Worm (Caenorhabditis elegans) whole organism, L4 larva: ENCODE results near the gene got-2.2.

Source experiments
- F10B5.3 ChIP-seq: sonication (generic microtip); optimal IDR thresholded peaks from 2 replicates; lab custom pipeline; 2016; ENCODE audit warnings: mild to moderate bottlenecking, missing genetic modification characterization, missing compliant biosample characterization
- F26F4.8 ChIP-seq: fragments of 200-800 bp; sonication (Bioruptor generic); conservative IDR thresholded peaks from 2 replicates; pipeline ENCODE4 v1.3.6; 2022; ENCODE audit warnings: missing genetic modification characterization, missing compliant biosample characterization
- F44E2.7 ChIP-seq: fragments of 200-800 bp; sonication (Bioruptor generic); IDR thresholded peaks from 2 replicates; pipeline ENCODE4 v2.1.2; 2022; ENCODE audit warnings: missing genetic modification characterization, missing compliant biosample characterization
- F49E8.2 ChIP-seq: sonication (generic microtip); optimal IDR thresholded peaks from 2 replicates; lab custom pipeline; 2016; ENCODE audit warnings: missing compliant biosample characterization, mild to moderate bottlenecking, missing genetic modification characterization, borderline replicate concordance
- Y105C5A.15 ChIP-seq: fragments of 200-800 bp; sonication (Bioruptor generic); IDR thresholded peaks from 2 replicates; pipeline ENCODE4 v1.3.6; 2022; ENCODE audit warnings: missing genetic modification characterization, missing compliant biosample characterization
- Y48G9A.11 ChIP-seq: fragments of 200-800 bp; sonication (Bioruptor generic); IDR thresholded peaks from 2 replicates; pipeline ENCODE4 v1.3.6; 2022; ENCODE audit warnings: missing genetic modification reagents, missing genetic modification characterization, missing compliant biosample characterization
- aha-1 ChIP-seq: fragments of 150-350 bp; peaks from one replicate; lab custom pipeline; 2014; ENCODE audit warnings: missing biosample characterization, missing genetic modification characterization
- aly-2 ChIP-seq: sonication (generic microtip); optimal IDR thresholded peaks from 2 replicates; lab custom pipeline; 2018; ENCODE audit warnings: missing biosample characterization, missing genetic modification characterization
- arid-1 ChIP-seq: fragments of 200-800 bp; sonication (Bioruptor generic); conservative IDR thresholded peaks from 2 replicates; pipeline ENCODE4 v1.3.6; 2022; ENCODE audit warnings: missing genetic modification reagents, missing genetic modification characterization, missing compliant biosample characterization
- attf-4 ChIP-seq: sonication (generic microtip); optimal IDR thresholded peaks from 3 replicates; lab custom pipeline; 2017; ENCODE audit warnings: missing biosample characterization, missing genetic modification characterization
- ceh-20 ChIP-seq: fragments of 200-800 bp; sonication (Bioruptor generic); IDR thresholded peaks from 2 replicates; pipeline ENCODE4 v1.3.6; 2022; ENCODE audit warnings: missing genetic modification reagents, missing genetic modification characterization, missing compliant biosample characterization
- ceh-28 ChIP-seq: fragments of 150-350 bp; optimal IDR thresholded peaks from 2 replicates; lab custom pipeline; 2014; ENCODE audit warnings: missing biosample characterization, missing genetic modification reagents, missing genetic modification characterization
- ceh-44 ChIP-seq: fragments of 200-800 bp; sonication (Bioruptor generic); IDR thresholded peaks from 2 replicates; pipeline ENCODE4 v1.3.6; 2022; ENCODE audit warnings: missing genetic modification reagents, missing genetic modification characterization, missing compliant biosample characterization
- ces-1 ChIP-seq: fragments of 150-350 bp; sonication (generic microtip); optimal IDR thresholded peaks from 4 replicates; lab custom pipeline; 2014; ENCODE audit warnings: missing biosample characterization, missing genetic modification reagents, missing genetic modification characterization
- cey-2 ChIP-seq: sonication (generic microtip); optimal IDR thresholded peaks from 3 replicates; lab custom pipeline; 2017; ENCODE audit warnings: missing genetic modification characterization, mild to moderate bottlenecking, missing compliant biosample characterization, antibody characterized with exemption, borderline replicate concordance; ENCODE audit not compliant: insufficient read depth
- daf-12 ChIP-seq: fragments of 150-350 bp; optimal IDR thresholded peaks from 2 replicates; lab custom pipeline; 2014; ENCODE audit warnings: missing biosample characterization, missing genetic modification reagents, missing genetic modification characterization
- daf-16 ChIP-seq, 3 experiments: sonication (generic microtip); optimal IDR thresholded peaks; 2 replicates each; lab custom pipeline; 2016 to 2017; ENCODE audit warnings: missing genetic modification characterization in 3 of 3, missing genetic modification reagents in 3 of 3, mild to moderate bottlenecking in 2 of 3, missing compliant biosample characterization in 2 of 3, missing biosample characterization in 1 of 3, moderate library complexity in 1 of 3
- dmd-8 ChIP-seq: fragments of 200-800 bp; sonication (Bioruptor generic); IDR thresholded peaks from 2 replicates; pipeline ENCODE4 v1.3.6; 2022; ENCODE audit warnings: missing genetic modification characterization, missing compliant biosample characterization
- dve-1 ChIP-seq: sonication (generic microtip); optimal IDR thresholded peaks from 2 replicates; lab custom pipeline; 2017; ENCODE audit warnings: antibody characterized with exemption, mild to moderate bottlenecking, missing genetic modification characterization, missing compliant biosample characterization; ENCODE audit not compliant: insufficient read depth
- egl-27 ChIP-seq: sonication (generic microtip); optimal IDR thresholded peaks from 3 replicates; lab custom pipeline; 2017; ENCODE audit warnings: missing biosample characterization, missing genetic modification reagents, missing genetic modification characterization
- fkh-10 ChIP-seq: fragments of 150-350 bp; optimal IDR thresholded peaks from 2 replicates; lab custom pipeline; 2014; ENCODE audit warnings: missing biosample characterization, missing genetic modification reagents, missing genetic modification characterization
- fos-1 ChIP-seq: fragments of 150-350 bp; optimal IDR thresholded peaks from 2 replicates; lab custom pipeline; 2014; ENCODE audit warnings: missing biosample characterization, missing genetic modification characterization
- hlh-11 ChIP-seq: fragments of 200-800 bp; sonication (Bioruptor generic); optimal IDR thresholded peaks from 2 replicates; lab custom pipeline; 2018; ENCODE audit warnings: mild to moderate bottlenecking, missing genetic modification characterization, missing compliant biosample characterization
- hmg-1.1 ChIP-seq: fragments of 200-800 bp; sonication (Bioruptor generic); IDR thresholded peaks from 2 replicates; pipeline ENCODE4 v1.3.6; 2022; ENCODE audit warnings: missing genetic modification reagents, missing genetic modification characterization, missing compliant biosample characterization
- lin-13 ChIP-seq: fragments of 150-350 bp; optimal IDR thresholded peaks from 2 replicates; lab custom pipeline; 2014; ENCODE audit warnings: missing biosample characterization, missing genetic modification reagents, missing genetic modification characterization
- lin-38 ChIP-seq: fragments of 200-800 bp; sonication (Bioruptor generic); IDR thresholded peaks from 2 replicates; pipeline ENCODE4 v1.3.6; 2022; ENCODE audit warnings: missing genetic modification reagents, missing genetic modification characterization, missing compliant biosample characterization
- lir-3 ChIP-seq: sonication (generic microtip); optimal IDR thresholded peaks from 2 replicates; lab custom pipeline; 2016; ENCODE audit warnings: mild to moderate bottlenecking, missing genetic modification characterization, missing compliant biosample characterization
- madf-9 ChIP-seq: fragments of 200-800 bp; sonication (Bioruptor generic); conservative IDR thresholded peaks from 2 replicates; pipeline ENCODE4 v1.3.6; 2022; ENCODE audit warnings: missing genetic modification reagents, missing genetic modification characterization, missing compliant biosample characterization
- mdt-29 ChIP-seq: fragments of 200-800 bp; sonication (Bioruptor generic); IDR thresholded peaks from 2 replicates; pipeline ENCODE4 v1.3.6; 2022; ENCODE audit warnings: missing genetic modification reagents, missing genetic modification characterization, missing compliant biosample characterization
- mep-1 ChIP-seq: fragments of 150-350 bp; sonication (generic microtip); optimal IDR thresholded peaks from 3 replicates; lab custom pipeline; 2014; ENCODE audit warnings: missing biosample characterization, missing genetic modification characterization
- mxl-2 ChIP-seq: fragments of 200-800 bp; sonication (Bioruptor generic); conservative IDR thresholded peaks from 2 replicates; pipeline ENCODE4 v1.3.6; 2022; ENCODE audit warnings: missing genetic modification reagents, missing genetic modification characterization, missing compliant biosample characterization
- nhr-10 ChIP-seq: fragments of 150-350 bp; optimal IDR thresholded peaks from 2 replicates; lab custom pipeline; 2014; ENCODE audit warnings: missing biosample characterization, missing genetic modification characterization
- nhr-11 ChIP-seq: fragments of 150-350 bp; optimal IDR thresholded peaks from 2 replicates; lab custom pipeline; 2014; ENCODE audit warnings: missing biosample characterization, missing genetic modification characterization
- nhr-237 ChIP-seq: sonication (generic microtip); optimal IDR thresholded peaks from 2 replicates; lab custom pipeline; 2017; ENCODE audit warnings: missing biosample characterization, missing genetic modification characterization
- nhr-42 ChIP-seq: fragments of 200-800 bp; sonication (Bioruptor generic); IDR thresholded peaks from 2 replicates; pipeline ENCODE4 v1.3.6; 2022; ENCODE audit warnings: missing genetic modification characterization, missing compliant biosample characterization
- nhr-48 ChIP-seq: sonication (generic microtip); optimal IDR thresholded peaks from 2 replicates; lab custom pipeline; 2016; ENCODE audit warnings: mild to moderate bottlenecking, missing genetic modification characterization, missing compliant biosample characterization
- nhr-76 ChIP-seq: fragments of 150-350 bp; optimal IDR thresholded peaks from 2 replicates; lab custom pipeline; 2014; ENCODE audit warnings: missing biosample characterization, missing genetic modification characterization
- nhr-77 ChIP-seq: fragments of 150-350 bp; optimal IDR thresholded peaks from 2 replicates; lab custom pipeline; 2014; ENCODE audit warnings: missing biosample characterization, missing genetic modification characterization
- pha-4 ChIP-seq, 2 experiments: fragments of 150-350 bp in 1 of 2; fragments of 200-800 bp in 1 of 2; sonication (Bioruptor generic) in 1 of 2; IDR thresholded peaks in 1 of 2; optimal IDR thresholded peaks in 1 of 2; 2 replicates each; pipeline versions ENCODE4 v1.3.6 to Lab custom; 2014 to 2022; ENCODE audit warnings: missing genetic modification characterization in 2 of 2, missing genetic modification reagents in 2 of 2, missing biosample characterization in 1 of 2, missing compliant biosample characterization in 1 of 2
- rbr-2 ChIP-seq: sonication (generic microtip); optimal IDR thresholded peaks from 2 replicates; lab custom pipeline; 2016; ENCODE audit warnings: missing genotype, missing genetic modification characterization, missing compliant biosample characterization
- saeg-2 ChIP-seq: fragments of 200-800 bp; sonication (Bioruptor generic); IDR thresholded peaks from 2 replicates; pipeline ENCODE4 v1.3.6; 2022; ENCODE audit warnings: missing genetic modification reagents, missing genetic modification characterization, missing compliant biosample characterization
- set-16 ChIP-seq: fragments of 200-800 bp; sonication (Bioruptor generic); IDR thresholded peaks from 2 replicates; pipeline ENCODE4 v1.3.6; 2022; ENCODE audit warnings: missing genetic modification reagents, missing genetic modification characterization, missing compliant biosample characterization
- snpc-1.2 ChIP-seq: fragments of 200-800 bp; sonication (Bioruptor generic); IDR thresholded peaks from 2 replicates; pipeline ENCODE4 v1.3.6; 2022; ENCODE audit warnings: missing genetic modification reagents, missing genetic modification characterization, missing compliant biosample characterization
- snpc-4 ChIP-seq: fragments of 150-350 bp; optimal IDR thresholded peaks from 2 replicates; lab custom pipeline; 2014; ENCODE audit warnings: missing biosample characterization, missing genetic modification characterization
- tag-97 ChIP-seq: fragments of 200-800 bp; sonication (Bioruptor generic); IDR thresholded peaks from 2 replicates; pipeline ENCODE4 v1.3.6; 2022; ENCODE audit warnings: missing genetic modification characterization, missing compliant biosample characterization
- tra-1 ChIP-seq: fragments of 200-800 bp; sonication (Bioruptor generic); IDR thresholded peaks from 2 replicates; pipeline ENCODE4 v1.3.6; 2022; ENCODE audit warnings: missing genetic modification reagents, missing genetic modification characterization, missing compliant biosample characterization
- unc-39 ChIP-seq: sonication (generic microtip); optimal IDR thresholded peaks from 2 replicates; lab custom pipeline; 2017; ENCODE audit warnings: missing biosample characterization, missing genetic modification characterization
- zfp-3 ChIP-seq: fragments of 200-800 bp; sonication (Bioruptor generic); conservative IDR thresholded peaks from 2 replicates; pipeline ENCODE4 v1.3.6; 2022; ENCODE audit warnings: missing genetic modification reagents, missing genetic modification characterization, missing compliant biosample characterization
- zip-11 ChIP-seq: fragments of 200-800 bp; sonication (Bioruptor generic); IDR thresholded peaks from 2 replicates; pipeline ENCODE4 v1.3.6; 2022; ENCODE audit warnings: missing genetic modification characterization, missing compliant biosample characterization
- zip-2 ChIP-seq: fragments of 150-350 bp; optimal IDR thresholded peaks from 2 replicates; lab custom pipeline; 2014; ENCODE audit warnings: missing biosample characterization, missing genetic modification characterization
- ztf-11 ChIP-seq: fragments of 150-350 bp; optimal IDR thresholded peaks from 2 replicates; lab custom pipeline; 2014; ENCODE audit warnings: missing biosample characterization, missing genetic modification characterization

got-2.2 gene

ce11 chrX:6292143-6292542 is 51.4 kb downstream of the got-2.2 start (continued):
- TF ChIP-seq saeg-2 (GFP tag; lab: Robert Waterston, UW) (peak; percentile 78; the same call in 1 of the 2 replicates), ztf-11 (no peak), Y48G9A.11 (GFP tag; lab: Robert Waterston, UW) (peak; percentile 81), nhr-10 (tag; lab: Kevin White, UChicago) (no peak), nhr-11 (tag; lab: Kevin White, UChicago) (no peak), daf-16 (GFP tag; optimal IDR thresholded peaks at IDR 0.05; lab: Kevin White, UChicago) (peak; percentile 69 to 86), daf-16 (tag; optimal IDR thresholded peaks at IDR 0.05; lab: Kevin White, UChicago) (peak; percentile 56), mep-1 (tag; lab: Kevin White, UChicago) (peak; percentile 83), daf-12 (tag; lab: Kevin White, UChicago) (no peak), arid-1 (peak; percentile 95), F49E8.2 (tag; lab: Kevin White, UChicago) (no peak), tag-97 (GFP tag; lab: Robert Waterston, UW) (no peak), attf-4 (no peak), zip-2 (tag; lab: Kevin White, UChicago) (no peak), nhr-48 (peak; percentile 75), nhr-42 (GFP tag; lab: Robert Waterston, UW) (peak; percentile 81), zip-11 (GFP tag; lab: Robert Waterston, UW) (peak; percentile 55; the same call in 1 of the 2 replicates), tra-1 (GFP tag; lab: Robert Waterston, UW) (peak; percentile 85), madf-9 (GFP tag; lab: Robert Waterston, UW) (peak; percentile 91), rbr-2 (tag; lab: Kevin White, UChicago) (peak; percentile 76), dve-1 (tag; lab: Kevin White, UChicago) (peak; percentile 62), F44E2.7 (GFP tag; lab: Robert Waterston, UW) (peak; percentile 97), cey-2 (tag; lab: Kevin White, UChicago) (no peak), fos-1 (tag; lab: Kevin White, UChicago) (no peak), set-16 (GFP tag; lab: Robert Waterston, UW) (peak; percentile 64), snpc-4 (no peak), F10B5.3 (tag; lab: Kevin White, UChicago) (peak; percentile 62), nhr-77 (no peak), lin-13 (GFP tag; lab: Kevin White, UChicago) (peak; percentile 52), fkh-10 (GFP tag; lab: Kevin White, UChicago) (no peak), dmd-8 (peak; percentile 99), egl-27 (no peak), ceh-28 (no peak), ceh-20 (GFP tag; lab: Robert Waterston, UW) (peak; percentile 82), aha-1 (tag; lab: Kevin White, UChicago) (peak; percentile 33), aly-2 (tag; lab: Kevin White, UChicago) (peak; percentile 46), Y105C5A.15 (GFP tag; lab: Robert Waterston, UW) (peak; percentile 97), hmg-1.1 (GFP tag; lab: Robert Waterston, UW) (peak; percentile 95), ces-1 (GFP tag; lab: Kevin White, UChicago) (peak; percentile 36), lin-38 (GFP tag; lab: Robert Waterston, UW) (peak; percentile 83), pha-4 (GFP tag; IDR thresholded peaks at IDR 0.05; lab: Robert Waterston, UW) (peak; percentile 97), pha-4 (tag; optimal IDR thresholded peaks at IDR 0.05; lab: Kevin White, UChicago) (no peak), mdt-29 (GFP tag; lab: Robert Waterston, UW) (peak; percentile 72; the same call in 1 of the 2 replicates), mxl-2 (GFP tag; lab: Robert Waterston, UW) (peak; percentile 78), F26F4.8 (GFP tag; lab: Robert Waterston, UW) (peak; percentile 90), snpc-1.2 (GFP tag; lab: Robert Waterston, UW) (peak; percentile 93), ceh-44 (GFP tag; lab: Robert Waterston, UW) (peak; percentile 92), lir-3 (tag; lab: Kevin White, UChicago) (peak; percentile 67), nhr-76 (tag; lab: Kevin White, UChicago) (no peak), hlh-11 (tag; lab: Kevin White, UChicago) (peak; percentile 57), zfp-3 (GFP tag; lab: Robert Waterston, UW) (peak; percentile 61), unc-39 (no peak), nhr-237 (tag; lab: Kevin White, UChicago) (no peak)
